Fruit fly (Drosophila melanogaster) whole organism, embryonic: ENCODE data around the gene Pgcl.

Source experiments
- CG1024 ChIP-seq: fragments of 200-800 bp; sonication (Bioruptor generic); IDR thresholded peaks from 2 replicates; pipeline ENCODE4 v1.3.6; 2022; ENCODE audit warnings: missing biosample characterization, missing genetic modification characterization
- CG12155 ChIP-seq: fragments of 200-800 bp; sonication (Bioruptor generic); optimal IDR thresholded peaks from 3 replicates; lab custom pipeline; 2016; ENCODE audit warnings: missing biosample characterization, missing genetic modification characterization
- CG14014 ChIP-seq: fragments of 200-800 bp; sonication (Bioruptor generic); IDR thresholded peaks from 2 replicates; pipeline ENCODE4 v1.3.6; 2022; ENCODE audit warnings: missing biosample characterization, missing genetic modification characterization
- CG15073 ChIP-seq: fragments of 200-800 bp; sonication (Bioruptor generic); optimal IDR thresholded peaks from 2 replicates; lab custom pipeline; 2016; ENCODE audit warnings: missing biosample characterization, missing genetic modification characterization
- CG16813 ChIP-seq: fragments of 200-800 bp; sonication (Bioruptor generic); IDR thresholded peaks from 3 replicates; pipeline ENCODE4 v1.3.6; 2022; ENCODE audit warnings: missing biosample characterization, missing genetic modification characterization; ENCODE audit not compliant: partially characterized antibody
- CG17568 ChIP-seq: fragments of 200-800 bp; sonication (Bioruptor generic); optimal IDR thresholded peaks from 2 replicates; lab custom pipeline; 2018; ENCODE audit warnings: missing biosample characterization, mild to moderate bottlenecking, missing genetic modification characterization, moderate library complexity
- CG17802 ChIP-seq: fragments of 200-800 bp; sonication (Bioruptor generic); optimal IDR thresholded peaks from 2 replicates; lab custom pipeline; 2018; ENCODE audit warnings: missing biosample characterization, mild to moderate bottlenecking, missing genetic modification characterization, moderate library complexity
- CG17829 ChIP-seq: fragments of 200-800 bp; optimal IDR thresholded peaks from 2 replicates; lab custom pipeline; 2019; ENCODE audit warnings: missing biosample characterization, mild to moderate bottlenecking, missing genetic modification characterization, moderate library complexity
- CG18764 ChIP-seq: fragments of 200-800 bp; sonication (Bioruptor generic); optimal IDR thresholded peaks from 3 replicates; lab custom pipeline; 2016; ENCODE audit warnings: missing biosample characterization, missing genetic modification characterization
- CG2120 ChIP-seq: fragments of 200-800 bp; sonication (Bioruptor generic); optimal IDR thresholded peaks from 3 replicates; lab custom pipeline; 2016; ENCODE audit warnings: missing biosample characterization, missing genetic modification characterization
- CG3726 ChIP-seq: fragments of 200-800 bp; sonication (Bioruptor generic); IDR thresholded peaks from 3 replicates; pipeline ENCODE4, ENCODE4 v1.3.6; 2022; ENCODE audit warnings: missing biosample characterization, missing genetic modification characterization
- CG4617 ChIP-seq: fragments of 200-800 bp; sonication (Bioruptor generic); optimal IDR thresholded peaks from 3 replicates; lab custom pipeline; 2016; ENCODE audit warnings: missing biosample characterization, missing genetic modification characterization, borderline replicate concordance
- CG4854 ChIP-seq: fragments of 200-800 bp; sonication (Bioruptor generic); optimal IDR thresholded peaks from 2 replicates; lab custom pipeline; 2016; ENCODE audit warnings: missing biosample characterization, missing genetic modification characterization, inconsistent platforms
- CG7372 ChIP-seq: fragments of 200-800 bp; sonication (Bioruptor generic); IDR thresholded peaks from 2 replicates; pipeline ENCODE4 v1.3.6; 2022; ENCODE audit warnings: missing biosample characterization, missing genetic modification characterization
- CG7963 ChIP-seq: fragments of 200-800 bp; sonication (Bioruptor generic); IDR thresholded peaks from 3 replicates; pipeline ENCODE4 v1.3.6; 2022; ENCODE audit warnings: missing biosample characterization, missing genetic modification characterization; ENCODE audit not compliant: partially characterized antibody
- CG8765 ChIP-seq: fragments of 200-800 bp; sonication (Bioruptor generic); IDR thresholded peaks from 2 replicates; pipeline ENCODE4 v1.3.6; 2022; ENCODE audit warnings: missing biosample characterization, missing genetic modification characterization
- Dp ChIP-seq: fragments of 200-800 bp; sonication (Bioruptor generic); optimal IDR thresholded peaks from 2 replicates; lab custom pipeline; 2018; ENCODE audit warnings: missing biosample characterization, mild to moderate bottlenecking, missing genetic modification characterization, moderate library complexity
- Drgx ChIP-seq: fragments of 200-800 bp; sonication (Bioruptor generic); IDR thresholded peaks from 2 replicates; pipeline ENCODE4 v1.3.6; 2022; ENCODE audit warnings: missing biosample characterization, missing genetic modification characterization
- Ets97D ChIP-seq: fragments of 200-800 bp; sonication (Bioruptor generic); optimal IDR thresholded peaks from 3 replicates; lab custom pipeline; 2016; ENCODE audit warnings: missing biosample characterization, missing genetic modification characterization
- Gug ChIP-seq: fragments of 200-800 bp; sonication (Bioruptor generic); IDR thresholded peaks from 4 replicates; pipeline ENCODE4 v1.3.6; 2022; ENCODE audit warnings: missing biosample characterization, missing genetic modification characterization
- Rx ChIP-seq: fragments of 200-800 bp; sonication (Bioruptor generic); IDR thresholded peaks from 2 replicates; pipeline ENCODE4 v1.3.6; 2022; ENCODE audit warnings: missing biosample characterization, missing genetic modification characterization
- Xbp1 ChIP-seq: fragments of 200-800 bp; sonication (Bioruptor generic); optimal IDR thresholded peaks from 3 replicates; lab custom pipeline; 2016; ENCODE audit warnings: missing biosample characterization, mild to moderate bottlenecking, missing genetic modification characterization
- ac ChIP-seq: fragments of 200-800 bp; sonication (Bioruptor generic); optimal IDR thresholded peaks from 3 replicates; lab custom pipeline; 2017; ENCODE audit warnings: missing biosample characterization, mild to moderate bottlenecking, missing genetic modification characterization
- bsh ChIP-seq, 2 experiments: fragments of 200-800 bp; sonication (Bioruptor generic); optimal IDR thresholded peaks; 2 replicates each; lab custom pipeline; 2017 to 2018; ENCODE audit warnings: mild to moderate bottlenecking in 2 of 2, missing biosample characterization in 2 of 2, missing genetic modification characterization in 2 of 2, moderate library complexity in 1 of 2
- chif ChIP-seq, 2 experiments: fragments of 200-800 bp; sonication (Bioruptor generic); optimal IDR thresholded peaks; 3 replicates each; lab custom pipeline; 2016; ENCODE audit warnings: missing biosample characterization in 2 of 2, missing genetic modification characterization in 2 of 2
- chinmo ChIP-seq: fragments of 200-800 bp; sonication (Bioruptor generic); IDR thresholded peaks from 4 replicates; pipeline ENCODE4 v1.3.6; 2022; ENCODE audit warnings: missing biosample characterization, missing genetic modification characterization; ENCODE audit not compliant: partially characterized antibody
- corto ChIP-seq: fragments of 200-800 bp; sonication (Bioruptor generic); optimal IDR thresholded peaks from 2 replicates; lab custom pipeline; 2016; ENCODE audit warnings: missing biosample characterization, mild to moderate bottlenecking, missing genetic modification characterization, moderate library complexity
- dmrt11E ChIP-seq: fragments of 200-800 bp; sonication (Bioruptor generic); optimal IDR thresholded peaks from 3 replicates; lab custom pipeline; 2018; ENCODE audit warnings: missing biosample characterization, mild to moderate bottlenecking, missing genetic modification characterization, moderate library complexity
- esg ChIP-seq: fragments of 200-800 bp; sonication (Bioruptor generic); conservative IDR thresholded peaks from 2 replicates; pipeline ENCODE4 v1.3.6; 2022; ENCODE audit warnings: missing biosample characterization, missing genetic modification characterization
- fu2 ChIP-seq: fragments of 200-800 bp; sonication (Bioruptor generic); optimal IDR thresholded peaks from 2 replicates; lab custom pipeline; 2016; ENCODE audit warnings: missing biosample characterization, missing genetic modification characterization
- gce ChIP-seq: fragments of 200-800 bp; sonication (Bioruptor generic); IDR thresholded peaks from 3 replicates; pipeline ENCODE4 v1.3.6; 2022; ENCODE audit warnings: missing biosample characterization, missing genetic modification characterization
- lab ChIP-seq: fragments of 200-800 bp; sonication (Bioruptor generic); optimal IDR thresholded peaks from 3 replicates; lab custom pipeline; 2017; ENCODE audit warnings: missing biosample characterization, missing genetic modification characterization, mild to moderate bottlenecking, moderate library complexity, missing genetic modification reagents
- lbe ChIP-seq: fragments of 200-800 bp; sonication (Bioruptor generic); optimal IDR thresholded peaks from 2 replicates; lab custom pipeline; 2016; ENCODE audit warnings: missing biosample characterization, mild to moderate bottlenecking, missing genetic modification characterization
- nom ChIP-seq: fragments of 200-800 bp; sonication (Bioruptor generic); optimal IDR thresholded peaks from 2 replicates; lab custom pipeline; 2017; ENCODE audit warnings: missing biosample characterization, missing genetic modification characterization, mild to moderate bottlenecking, moderate library complexity, missing genetic modification reagents
- prd ChIP-seq, 3 experiments: fragments of >200 bp in 2 of 3; fragments of 200-800 bp in 1 of 3; sonication (Bioruptor generic) in 1 of 3; optimal IDR thresholded peaks in 2 of 3; IDR thresholded peaks in 1 of 3; 2 replicates in 2 of 3; 3 replicates in 1 of 3; pipeline versions ENCODE4 v1.3.6 to Lab custom; 2017 to 2022; ENCODE audit warnings: missing biosample characterization in 1 of 3, missing genetic modification characterization in 1 of 3
- pros ChIP-seq: fragments of 200-800 bp; sonication (Bioruptor generic); optimal IDR thresholded peaks from 3 replicates; lab custom pipeline; 2019; ENCODE audit warnings: missing biosample characterization, mild to moderate bottlenecking, missing genetic modification characterization, moderate library complexity
- sr ChIP-seq: fragments of 200-800 bp; sonication (Bioruptor generic); IDR thresholded peaks from 3 replicates; pipeline ENCODE4 v1.3.6; 2022; ENCODE audit warnings: missing biosample characterization, missing genetic modification characterization
- tin ChIP-seq: fragments of 200-800 bp; sonication (Bioruptor generic); optimal IDR thresholded peaks from 3 replicates; lab custom pipeline; 2016; ENCODE audit warnings: missing biosample characterization, missing genetic modification characterization
- ttk ChIP-seq: fragments of 200-800 bp; sonication (Bioruptor generic); IDR thresholded peaks from 2 replicates; pipeline ENCODE4 v2.1.2; 2022; ENCODE audit warnings: missing biosample characterization, missing genetic modification characterization
- zen ChIP-seq: fragments of 200-800 bp; sonication (Bioruptor generic); optimal IDR thresholded peaks from 3 replicates; lab custom pipeline; 2018; ENCODE audit warnings: missing biosample characterization, mild to moderate bottlenecking, missing genetic modification characterization, moderate library complexity

Gene Pgcl

dm6 chrX:456959-457358, 19.7 kb upstream of the Pgcl start (continued):
- TF ChIP-seq CG15073 (GFP tag; lab: Kevin White, UChicago), result no peak
- no peak for TF ChIP-seq CG1024 (GFP tag; lab: Robert Waterston, UW)
- TF ChIP-seq Dp (GFP tag; lab: Kevin White, UChicago), result no peak
- TF ChIP-seq CG17802 (tag; lab: Kevin White, UChicago), result no peak
- TF ChIP-seq tin (GFP tag; lab: Kevin White, UChicago), result no peak
- TF ChIP-seq pros (GFP tag; lab: Kevin White, UChicago), result peak; percentile 85
- TF ChIP-seq Xbp1, result no peak
- peak; percentile 81 for TF ChIP-seq ac
- TF ChIP-seq nom, result no peak
- no peak for TF ChIP-seq CG8765 (GFP tag; lab: Robert Waterston, UW)
- no peak for TF ChIP-seq Gug (GFP tag; lab: Robert Waterston, UW)
- no peak for TF ChIP-seq lab (GFP tag; lab: Kevin White, UChicago)
- TF ChIP-seq Rx (GFP tag; lab: Robert Waterston, UW), result no peak
- TF ChIP-seq sr (GFP tag; lab: Robert Waterston, UW), result no peak

- TF ChIP-seq CG4617 (GFP tag; lab: Kevin White, UChicago), result no peak
- peak in 1 of 2 experiments; percentile 4 for TF ChIP-seq chif (GFP tag; optimal IDR thresholded peaks at IDR 0.05; lab: Kevin White, UChicago)
- TF ChIP-seq CG4854, result no peak
- TF ChIP-seq dmrt11E (tag; lab: Kevin White, UChicago), result peak; percentile 5
- TF ChIP-seq CG7963 (GFP tag; lab: Robert Waterston, UW), result no peak
- no peak for TF ChIP-seq CG3726 (GFP tag; lab: Robert Waterston, UW)
- TF ChIP-seq esg, result no peak
- no peak for TF ChIP-seq zen (tag; lab: Kevin White, UChicago)
Measured at dm6 chrX:452716-453115, 15.5 kb upstream of the Pgcl start.

dm6 chrX:448978-449377, 11.7 kb upstream of the Pgcl start:
- TF ChIP-seq gce (GFP tag; lab: Robert Waterston, UW) (no peak), CG7372 (GFP tag; lab: Robert Waterston, UW) (no peak), CG12155 (GFP tag; lab: Kevin White, UChicago) (no peak), CG14014 (GFP tag; lab: Robert Waterston, UW) (no peak), fu2 (GFP tag; lab: Kevin White, UChicago) (no peak), ttk (no peak), CG18764 (GFP tag; lab: Kevin White, UChicago) (no peak), Ets97D (GFP tag; lab: Kevin White, UChicago) (no peak), chinmo (GFP tag; lab: Robert Waterston, UW) (no peak), CG16813 (GFP tag; lab: Robert Waterston, UW) (no peak)

dm6 chrX:448270-448669, 11.0 kb upstream of the Pgcl start:
- TF ChIP-seq bsh (GFP tag; optimal IDR thresholded peaks at IDR 0.05; lab: Kevin White, UChicago), result peak in 1 of 2 experiments; percentile 36
- peak; percentile 58 for TF ChIP-seq lbe (GFP tag; lab: Kevin White, UChicago)
- no peak for TF ChIP-seq CG17829
- no peak for TF ChIP-seq CG17568 (GFP tag; lab: Kevin White, UChicago)
- TF ChIP-seq CG2120 (GFP tag; lab: Kevin White, UChicago), result no peak
- no peak for TF ChIP-seq prd (optimal IDR thresholded peaks at IDR 0.05; lab: Kevin White, UChicago)
- peak; percentile 28; the same call in 1 of the 3 replicates for TF ChIP-seq prd (GFP tag; IDR thresholded peaks at IDR 0.05; lab: Robert Waterston, UW)
- peak; percentile 34; the same call in 1 of the 2 replicates for TF ChIP-seq Drgx (GFP tag; lab: Robert Waterston, UW)
- peak; percentile 43 for TF ChIP-seq corto (GFP tag; lab: Kevin White, UChicago)
